Worm (Caenorhabditis elegans) whole organism, young adult: ENCODE results near the gene srh-3.

ENCODE experiments used
- C06A6.2 ChIP-seq: fragments of 200-800 bp; sonication (Bioruptor generic); conservative IDR thresholded peaks from 2 replicates; pipeline ENCODE4 v1.3.6; 2022; ENCODE audit warnings: missing genetic modification characterization, missing compliant biosample characterization
- C17E4.6 ChIP-seq: fragments of 200-800 bp; sonication (Bioruptor generic); IDR thresholded peaks from 2 replicates; pipeline ENCODE4 v1.3.6; 2022; ENCODE audit warnings: missing genetic modification reagents, missing genetic modification characterization, missing compliant biosample characterization
- F23B12.7 ChIP-seq: sonication (generic microtip); optimal IDR thresholded peaks from 2 replicates; lab custom pipeline; 2017; ENCODE audit warnings: missing genetic modification characterization, mild to moderate bottlenecking, missing compliant biosample characterization, antibody characterized with exemption, moderate library complexity; ENCODE audit not compliant: insufficient read depth
- F37B4.10 ChIP-seq: fragments of 200-800 bp; sonication (Bioruptor generic); IDR thresholded peaks from 2 replicates; pipeline ENCODE4 v1.3.6; 2022; ENCODE audit warnings: missing genetic modification characterization, missing compliant biosample characterization
- F39B2.1 ChIP-seq: fragments of 200-800 bp; sonication (Bioruptor generic); IDR thresholded peaks from 2 replicates; pipeline ENCODE4 v1.3.6; 2022; ENCODE audit warnings: missing genetic modification reagents, missing genetic modification characterization, missing compliant biosample characterization
- K11D2.4 ChIP-seq: fragments of 200-800 bp; sonication (Bioruptor generic); IDR thresholded peaks from 2 replicates; pipeline ENCODE4 v1.3.6; 2022; ENCODE audit warnings: missing genetic modification reagents, missing genetic modification characterization, missing compliant biosample characterization
- T07F8.4 ChIP-seq: sonication (generic microtip); optimal IDR thresholded peaks from 2 replicates; lab custom pipeline; 2016; ENCODE audit warnings: mild to moderate bottlenecking, missing genetic modification characterization, moderate library complexity, missing compliant biosample characterization
- T26A5.8 ChIP-seq: sonication (generic microtip); optimal IDR thresholded peaks from 2 replicates; lab custom pipeline; 2016; ENCODE audit warnings: missing genetic modification characterization, missing compliant biosample characterization
- Y56A3A.18 ChIP-seq: fragments of 200-800 bp; sonication (Bioruptor generic); IDR thresholded peaks from 2 replicates; pipeline ENCODE4 v1.3.6; 2022; ENCODE audit warnings: missing genetic modification reagents, missing genetic modification characterization, missing compliant biosample characterization
- Y79H2A.3 ChIP-seq: fragments of 200-800 bp; sonication (Bioruptor generic); conservative IDR thresholded peaks from 2 replicates; pipeline ENCODE4 v1.3.6; 2022; ENCODE audit warnings: missing genetic modification reagents, missing genetic modification characterization, missing compliant biosample characterization
- Y95B8A.8 ChIP-seq: fragments of 200-800 bp; sonication (Bioruptor generic); IDR thresholded peaks from 2 replicates; pipeline ENCODE4 v1.3.6; 2022; ENCODE audit warnings: missing genetic modification reagents, missing genetic modification characterization, missing compliant biosample characterization
- aptf-3 ChIP-seq: fragments of 200-800 bp; sonication (Bioruptor generic); IDR thresholded peaks from 2 replicates; pipeline ENCODE4 v1.3.6; 2022; ENCODE audit warnings: missing genetic modification characterization, missing compliant biosample characterization
- attf-6 ChIP-seq: fragments of 200-800 bp; sonication (Bioruptor generic); IDR thresholded peaks from 2 replicates; pipeline ENCODE4 v1.3.6; 2022; ENCODE audit warnings: missing genetic modification reagents, missing genetic modification characterization, missing compliant biosample characterization
- bed-1 ChIP-seq: fragments of 200-800 bp; sonication (Bioruptor generic); IDR thresholded peaks from 2 replicates; pipeline ENCODE4 v1.3.6; 2022; ENCODE audit warnings: missing genetic modification reagents, missing genetic modification characterization, missing compliant biosample characterization
- cebp-2 ChIP-seq: fragments of 200-800 bp; sonication (Bioruptor generic); IDR thresholded peaks from 2 replicates; pipeline ENCODE4 v1.3.6; 2022; ENCODE audit warnings: missing genetic modification characterization, missing compliant biosample characterization
- ceh-58 ChIP-seq: fragments of 200-800 bp; sonication (Bioruptor generic); IDR thresholded peaks from 2 replicates; pipeline ENCODE4 v1.3.6; 2022; ENCODE audit warnings: missing genetic modification characterization, missing compliant biosample characterization
- ceh-91 ChIP-seq: fragments of 200-800 bp; sonication (Bioruptor generic); IDR thresholded peaks from 2 replicates; pipeline ENCODE4 v1.3.6; 2022; ENCODE audit warnings: missing genetic modification reagents, missing genetic modification characterization, missing compliant biosample characterization
- dpff-1 ChIP-seq: sonication (generic microtip); optimal IDR thresholded peaks from 2 replicates; lab custom pipeline; 2017; ENCODE audit warnings: mild to moderate bottlenecking, missing genetic modification characterization, missing compliant biosample characterization
- egl-44 ChIP-seq: fragments of 200-800 bp; sonication (Bioruptor generic); IDR thresholded peaks from 2 replicates; pipeline ENCODE4 v1.3.6; 2022; ENCODE audit warnings: missing genetic modification reagents, missing genetic modification characterization, missing compliant biosample characterization
- gei-17 ChIP-seq: fragments of 200-800 bp; sonication (Bioruptor generic); optimal IDR thresholded peaks from 2 replicates; lab custom pipeline; 2018; ENCODE audit warnings: mild to moderate bottlenecking, missing genetic modification characterization, missing compliant biosample characterization
- him-1 ChIP-seq: sonication (generic microtip); optimal IDR thresholded peaks from 2 replicates; lab custom pipeline; 2016; ENCODE audit warnings: missing genotype, missing genetic modification reagents, missing genetic modification characterization, missing compliant biosample characterization
- hlh-12 ChIP-seq: sonication (generic microtip); optimal IDR thresholded peaks from 2 replicates; lab custom pipeline; 2016; ENCODE audit warnings: missing genetic modification characterization, missing compliant biosample characterization
- hmg-1.2 ChIP-seq: fragments of 200-800 bp; sonication (Bioruptor generic); IDR thresholded peaks from 2 replicates; pipeline ENCODE4 v1.3.6; 2022; ENCODE audit warnings: missing genetic modification reagents, missing genetic modification characterization, missing compliant biosample characterization
- hmg-20 ChIP-seq: fragments of 200-800 bp; sonication (Bioruptor generic); IDR thresholded peaks from 2 replicates; pipeline ENCODE4 v1.3.6; 2022; ENCODE audit warnings: missing genetic modification reagents, missing genetic modification characterization, missing compliant biosample characterization
- lag-1 ChIP-seq: fragments of 200-800 bp; sonication (Bioruptor generic); IDR thresholded peaks from 2 replicates; pipeline ENCODE4 v1.3.6; 2022; ENCODE audit warnings: missing genetic modification reagents, missing genetic modification characterization, missing compliant biosample characterization
- let-607 ChIP-seq, 2 experiments: fragments of 200-800 bp in 1 of 2; sonication (Bioruptor generic) in 1 of 2; sonication (generic microtip) in 1 of 2; optimal IDR thresholded peaks; 2 replicates each; lab custom pipeline; 2016 to 2018; ENCODE audit warnings: mild to moderate bottlenecking in 2 of 2, missing compliant biosample characterization in 2 of 2, missing genetic modification characterization in 2 of 2, moderate library complexity in 2 of 2, missing genotype in 1 of 2
- madf-10 ChIP-seq: sonication (generic microtip); optimal IDR thresholded peaks from 2 replicates; lab custom pipeline; 2016; ENCODE audit warnings: mild to moderate bottlenecking, missing genetic modification characterization, missing compliant biosample characterization
- madf-3 ChIP-seq: fragments of 200-800 bp; sonication (Bioruptor generic); IDR thresholded peaks from 2 replicates; pipeline ENCODE4 v1.3.6; 2022; ENCODE audit warnings: missing genetic modification reagents, missing genetic modification characterization, missing compliant biosample characterization
- mel-28 ChIP-seq: sonication (generic microtip); optimal IDR thresholded peaks from 2 replicates; lab custom pipeline; 2016; ENCODE audit warnings: borderline replicate concordance, mild to moderate bottlenecking, missing genetic modification characterization, missing compliant biosample characterization
- nfya-2 ChIP-seq: fragments of 200-800 bp; sonication (Bioruptor generic); IDR thresholded peaks from 2 replicates; pipeline ENCODE4 v1.3.6; 2022; ENCODE audit warnings: missing genetic modification reagents, missing genetic modification characterization, missing compliant biosample characterization
- pbrm-1 ChIP-seq: fragments of 200-800 bp; sonication (Bioruptor generic); IDR thresholded peaks from 2 replicates; pipeline ENCODE4 v1.3.6; 2022; ENCODE audit warnings: missing genetic modification reagents, missing genetic modification characterization, missing compliant biosample characterization
- repo-1 ChIP-seq: sonication (generic microtip); optimal IDR thresholded peaks from 2 replicates; lab custom pipeline; 2017; ENCODE audit warnings: mild to moderate bottlenecking, missing genetic modification characterization, missing compliant biosample characterization
- sea-2 ChIP-seq: fragments of 200-800 bp; sonication (Bioruptor generic); IDR thresholded peaks from 2 replicates; pipeline ENCODE4 v1.3.6; 2022; ENCODE audit warnings: missing genetic modification characterization, missing compliant biosample characterization
- unc-130 ChIP-seq: sonication (generic microtip); optimal IDR thresholded peaks from 2 replicates; lab custom pipeline; 2016; ENCODE audit warnings: missing genetic modification reagents, missing genetic modification characterization, missing compliant biosample characterization
- xnd-1 ChIP-seq: sonication (generic microtip); optimal IDR thresholded peaks from 2 replicates; lab custom pipeline; 2016; ENCODE audit warnings: missing genotype, missing genetic modification reagents, missing genetic modification characterization, missing compliant biosample characterization
- zfh-2 ChIP-seq: fragments of 200-800 bp; sonication (Bioruptor generic); conservative IDR thresholded peaks from 2 replicates; pipeline ENCODE4 v1.3.6; 2022; ENCODE audit warnings: missing genetic modification reagents, missing genetic modification characterization, missing compliant biosample characterization
- ztf-25 ChIP-seq: fragments of 200-800 bp; sonication (Bioruptor generic); IDR thresholded peaks from 2 replicates; pipeline ENCODE4 v1.3.6; 2022; ENCODE audit warnings: missing genetic modification reagents, missing genetic modification characterization, missing compliant biosample characterization
- ztf-6 ChIP-seq: fragments of 200-800 bp; sonication (Bioruptor generic); IDR thresholded peaks from 2 replicates; pipeline ENCODE4 v1.3.6; 2022; ENCODE audit warnings: missing genetic modification reagents, missing genetic modification characterization, missing compliant biosample characterization

srh-3 gene

ce11 chrV:1708441-1708840 is 26.1 kb downstream of the srh-3 start, which contains the start of gene srw-99:
srw-99 (plus strand) TSS chrV:1708741.
- TF ChIP-seq Y79H2A.3 (GFP tag; lab: Robert Waterston, UW), result no peak
- TF ChIP-seq C17E4.6 (GFP tag; lab: Robert Waterston, UW), result no peak
- no peak for TF ChIP-seq gei-17 (GFP tag; lab: Kevin White, UChicago)

DNA sequence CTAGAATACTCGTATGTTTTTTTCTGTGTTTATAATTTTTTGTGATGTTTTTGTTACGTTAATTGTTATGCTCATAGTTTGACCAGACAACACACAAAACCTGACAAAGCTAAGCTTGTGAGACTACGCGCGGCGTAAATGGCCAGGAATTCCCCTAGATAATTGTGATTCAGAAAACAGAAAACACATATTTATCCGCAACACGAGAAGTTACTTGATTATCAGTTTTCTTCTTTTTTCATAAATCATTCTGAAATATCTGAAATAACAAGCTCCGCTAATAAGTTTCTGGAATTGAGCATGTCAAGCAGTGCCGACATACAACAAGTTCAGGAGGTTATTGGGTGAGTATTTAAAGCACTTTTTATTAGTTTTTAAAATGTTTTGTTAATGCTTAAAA is 28.5 kb downstream of the srh-3 start, which contains the start of gene srw-100:
srw-100 (plus strand) TSS at position 301 of the 400 bp plus-strand sequence.
- TF ChIP-seq Y56A3A.18 (no peak), hlh-12 (no peak), F23B12.7 (tag; lab: Kevin White, UChicago) (no peak), T26A5.8 (tag; lab: Kevin White, UChicago) (no peak), repo-1 (tag; lab: Kevin White, UChicago) (no peak), bed-1 (GFP tag; lab: Robert Waterston, UW) (no peak), unc-130 (no peak), dpff-1 (tag; lab: Kevin White, UChicago) (no peak), pbrm-1 (GFP tag; lab: Robert Waterston, UW) (no peak), T07F8.4 (tag; lab: Kevin White, UChicago) (no peak), C06A6.2 (no peak), xnd-1 (tag; lab: Kevin White, UChicago) (no peak), madf-10 (tag; lab: Kevin White, UChicago) (no peak), mel-28 (no peak)

ce11 chrV:1712471-1712870 is 30.1 kb downstream of the srh-3 start:
- TF ChIP-seq C17E4.6 (GFP tag; lab: Robert Waterston, UW), result peak; percentile 34; the same call in 1 of the 2 replicates

DNA sequence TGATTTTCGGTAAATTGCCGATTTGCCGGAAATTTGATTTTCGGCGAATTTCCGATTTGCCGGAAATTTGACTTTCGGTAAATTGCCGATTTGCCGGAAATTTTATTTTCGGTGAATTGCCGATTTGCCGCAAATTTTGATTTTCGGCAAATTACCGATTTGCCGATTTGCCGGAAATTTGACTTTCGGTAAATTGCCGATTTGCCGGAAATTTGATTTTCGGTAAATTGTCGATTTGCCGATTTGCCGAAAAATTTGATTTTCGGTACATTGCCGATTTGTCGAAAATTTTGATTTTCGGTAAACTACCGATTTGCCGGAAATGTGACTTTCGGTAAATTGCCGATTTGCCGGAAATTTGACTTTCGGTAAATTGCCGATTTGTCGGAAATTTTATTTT is 31.4 kb downstream of the srh-3 start:
- TF ChIP-seq aptf-3 (GFP tag; lab: Robert Waterston, UW) (0 out of 2 replicates have a peak, but pooled peaks have one; percentile 21), sea-2 (GFP tag; lab: Robert Waterston, UW) (peak; percentile 77; the same call in 1 of the 2 replicates), ztf-6 (GFP tag; lab: Robert Waterston, UW) (peak; percentile 8; the same call in 1 of the 2 replicates), ceh-58 (GFP tag; lab: Robert Waterston, UW) (peak; percentile 77; the same call in 1 of the 2 replicates), ceh-91 (peak; percentile 28; the same call in 1 of the 2 replicates), bed-1 (GFP tag; lab: Robert Waterston, UW) (0 out of 2 replicates have a peak, but pooled peaks have one; percentile 73), nfya-2 (GFP tag; lab: Robert Waterston, UW) (0 out of 2 replicates have a peak, but pooled peaks have one; percentile 72), cebp-2 (GFP tag; lab: Robert Waterston, UW) (peak; percentile 37; the same call in 1 of the 2 replicates), lag-1 (GFP tag; lab: Robert Waterston, UW) (peak; percentile 63; the same call in 1 of the 2 replicates), K11D2.4 (peak; percentile 64), Y95B8A.8 (GFP tag; lab: Robert Waterston, UW) (peak; percentile 75), ztf-25 (GFP tag; lab: Robert Waterston, UW) (0 out of 2 replicates have a peak, but pooled peaks have one; percentile 31), F37B4.10 (GFP tag; lab: Robert Waterston, UW) (0 out of 2 replicates have a peak, but pooled peaks have one; percentile 92)

ce11 chrV:1716892-1717291 is 34.5 kb downstream of the srh-3 start, which contains the start of gene srw-103:
srw-103 (plus strand) TSS chrV:1717192.
- TF ChIP-seq attf-6 (GFP tag; lab: Robert Waterston, UW) (no peak), let-607 (tag; optimal IDR thresholded peaks at IDR 0.05; lab: Kevin White, UChicago) (no peak), hmg-20 (no peak), F39B2.1 (no peak), egl-44 (GFP tag; lab: Robert Waterston, UW) (no peak), him-1 (tag; lab: Kevin White, UChicago) (no peak), zfh-2 (no peak), hmg-1.2 (GFP tag; lab: Robert Waterston, UW) (no peak), madf-3 (GFP tag; lab: Robert Waterston, UW) (no peak)
